Worm (Caenorhabditis elegans) whole organism, L3 larva: ENCODE results near the gene exc-15.

Source experiments
- ZK546.5 ChIP-seq: sonication (generic microtip); optimal IDR thresholded peaks from 2 replicates; lab custom pipeline; 2017; ENCODE audit warnings: missing biosample characterization, missing genetic modification characterization
- aly-2 ChIP-seq: fragments of 150-350 bp; optimal IDR thresholded peaks from 2 replicates; lab custom pipeline; 2014; ENCODE audit warnings: missing biosample characterization, missing genetic modification characterization
- ama-1 ChIP-seq: fragments of 150-350 bp; optimal IDR thresholded peaks from 2 replicates; lab custom pipeline; 2018
- ceh-16 ChIP-seq: sonication (generic microtip); optimal IDR thresholded peaks from 2 replicates; lab custom pipeline; 2017; ENCODE audit warnings: missing biosample characterization, missing genetic modification characterization
- ceh-28 ChIP-seq: fragments of 150-350 bp; optimal IDR thresholded peaks from 2 replicates; lab custom pipeline; 2014; ENCODE audit warnings: missing biosample characterization, missing genetic modification reagents, missing genetic modification characterization
- ceh-82 ChIP-seq: fragments of 150-350 bp; optimal IDR thresholded peaks from 2 replicates; lab custom pipeline; 2014; ENCODE audit warnings: missing biosample characterization, missing genetic modification characterization
- daf-12 ChIP-seq: fragments of 150-350 bp; optimal IDR thresholded peaks from 2 replicates; lab custom pipeline; 2014; ENCODE audit warnings: missing biosample characterization, missing genetic modification reagents, missing genetic modification characterization
- egl-27 ChIP-seq: sonication (generic microtip); optimal IDR thresholded peaks from 4 replicates; lab custom pipeline; 2017; ENCODE audit warnings: missing biosample characterization, missing genetic modification reagents, missing genetic modification characterization
- egl-5 ChIP-seq: fragments of 150-350 bp; optimal IDR thresholded peaks from 2 replicates; lab custom pipeline; 2017; ENCODE audit warnings: missing biosample characterization, missing genetic modification reagents, missing genetic modification characterization, inconsistent platforms
- elt-1 ChIP-seq: fragments of 150-350 bp; optimal IDR thresholded peaks from 2 replicates; lab custom pipeline; 2014; ENCODE audit warnings: missing biosample characterization, missing genetic modification characterization
- elt-2 ChIP-seq: sonication (generic microtip); optimal IDR thresholded peaks from 2 replicates; lab custom pipeline; 2016; ENCODE audit warnings: missing genetic modification reagents, mild to moderate bottlenecking, missing genetic modification characterization, missing compliant biosample characterization
- elt-3 ChIP-seq, 3 experiments: fragments of 150-350 bp in 1 of 3; sonication (generic microtip) in 2 of 3; optimal IDR thresholded peaks; 2 replicates in 2 of 3; 4 replicates in 1 of 3; lab custom pipeline; 2014 to 2017; ENCODE audit warnings: missing biosample characterization in 3 of 3, missing genetic modification characterization in 3 of 3
- eor-1 ChIP-seq, 2 experiments: fragments of 150-350 bp; optimal IDR thresholded peaks; 2 replicates each; lab custom pipeline; 2014 to 2018; ENCODE audit warnings: missing biosample characterization in 2 of 2, missing genetic modification characterization in 2 of 2
- fkh-10 ChIP-seq: sonication (generic microtip); optimal IDR thresholded peaks from 2 replicates; lab custom pipeline; 2017; ENCODE audit warnings: missing biosample characterization, missing genetic modification reagents, missing genetic modification characterization
- fkh-2 ChIP-seq: fragments of 150-350 bp; optimal IDR thresholded peaks from 2 replicates; lab custom pipeline; 2014; ENCODE audit warnings: missing biosample characterization, missing genetic modification reagents, missing genetic modification characterization
- fos-1 ChIP-seq: fragments of 150-350 bp; optimal IDR thresholded peaks from 2 replicates; lab custom pipeline; 2014; ENCODE audit warnings: missing biosample characterization, missing genetic modification characterization
- hmg-11 ChIP-seq: sonication (generic microtip); optimal IDR thresholded peaks from 2 replicates; lab custom pipeline; 2016; ENCODE audit warnings: missing genetic modification characterization, missing compliant biosample characterization
- jun-1 ChIP-seq: fragments of 150-350 bp; optimal IDR thresholded peaks from 2 replicates; lab custom pipeline; 2014; ENCODE audit warnings: missing biosample characterization, missing genetic modification reagents, missing genetic modification characterization
- lin-15B ChIP-seq: fragments of 150-350 bp; optimal IDR thresholded peaks from 2 replicates; lab custom pipeline; 2014; ENCODE audit warnings: missing biosample characterization, missing genetic modification characterization
- lsy-12 ChIP-seq: sonication (generic microtip); optimal IDR thresholded peaks from 2 replicates; lab custom pipeline; 2016; ENCODE audit warnings: mild to moderate bottlenecking, missing genetic modification characterization, missing compliant biosample characterization
- mdl-1 ChIP-seq: fragments of 150-350 bp; optimal IDR thresholded peaks from 2 replicates; lab custom pipeline; 2014; ENCODE audit warnings: missing biosample characterization, missing genetic modification characterization
- mml-1 ChIP-seq: fragments of 150-350 bp; sonication (generic microtip); optimal IDR thresholded peaks from 3 replicates; lab custom pipeline; 2014; ENCODE audit warnings: missing biosample characterization, missing genetic modification characterization
- nfya-1 ChIP-seq: sonication (generic microtip); optimal IDR thresholded peaks from 2 replicates; lab custom pipeline; 2017; ENCODE audit warnings: missing genetic modification characterization, mild to moderate bottlenecking, missing compliant biosample characterization, antibody characterized with exemption, moderate library complexity; ENCODE audit not compliant: insufficient read depth
- nhr-11 ChIP-seq: fragments of 150-350 bp; optimal IDR thresholded peaks from 2 replicates; lab custom pipeline; 2014; ENCODE audit warnings: missing biosample characterization, missing genetic modification characterization
- nhr-12 ChIP-seq: fragments of 150-350 bp; optimal IDR thresholded peaks from 2 replicates; lab custom pipeline; 2014; ENCODE audit warnings: missing biosample characterization, missing genetic modification characterization
- nhr-23 ChIP-seq: fragments of 150-350 bp; optimal IDR thresholded peaks from 2 replicates; lab custom pipeline; 2014; ENCODE audit warnings: missing biosample characterization, missing genetic modification reagents, missing genetic modification characterization
- nhr-237 ChIP-seq: fragments of 150-350 bp; optimal IDR thresholded peaks from 2 replicates; lab custom pipeline; 2014; ENCODE audit warnings: missing biosample characterization, missing genetic modification characterization
- nhr-25 ChIP-seq: sonication (generic microtip); optimal IDR thresholded peaks from 2 replicates; lab custom pipeline; 2017; ENCODE audit warnings: missing biosample characterization, missing genetic modification characterization
- nhr-43 ChIP-seq: sonication (generic microtip); optimal IDR thresholded peaks from 2 replicates; lab custom pipeline; 2016; ENCODE audit warnings: mild to moderate bottlenecking, missing genetic modification characterization, missing compliant biosample characterization; ENCODE audit not compliant: poor library complexity, severe bottlenecking
- nhr-67 ChIP-seq: fragments of 150-350 bp; optimal IDR thresholded peaks from 2 replicates; lab custom pipeline; 2014; ENCODE audit warnings: missing biosample characterization, missing genetic modification characterization
- nhr-77 ChIP-seq: fragments of 150-350 bp; optimal IDR thresholded peaks from 2 replicates; lab custom pipeline; 2014; ENCODE audit warnings: missing biosample characterization, missing genetic modification characterization
- pha-4 ChIP-seq: fragments of 150-350 bp; optimal IDR thresholded peaks from 2 replicates; lab custom pipeline; 2014; ENCODE audit warnings: missing biosample characterization, missing genetic modification reagents, missing genetic modification characterization
- pqm-1 ChIP-seq: fragments of 150-350 bp; optimal IDR thresholded peaks from 2 replicates; lab custom pipeline; 2017; ENCODE audit warnings: missing biosample characterization, missing genetic modification characterization, inconsistent platforms
- sea-2 ChIP-seq: fragments of 150-350 bp; sonication (generic microtip); optimal IDR thresholded peaks from 4 replicates; lab custom pipeline; 2014; ENCODE audit warnings: missing biosample characterization, missing genetic modification reagents, missing genetic modification characterization
- skn-1 ChIP-seq: fragments of 150-350 bp; optimal IDR thresholded peaks from 2 replicates; lab custom pipeline; 2014; ENCODE audit warnings: missing biosample characterization, missing genetic modification characterization
- tbx-2 ChIP-seq: sonication (generic microtip); optimal IDR thresholded peaks from 2 replicates; lab custom pipeline; 2016; ENCODE audit warnings: mild to moderate bottlenecking, missing genetic modification characterization, missing compliant biosample characterization
- unc-39 ChIP-seq: sonication (generic microtip); optimal IDR thresholded peaks from 4 replicates; lab custom pipeline; 2017; ENCODE audit warnings: missing biosample characterization, missing genetic modification characterization

Gene exc-15

DNA sequence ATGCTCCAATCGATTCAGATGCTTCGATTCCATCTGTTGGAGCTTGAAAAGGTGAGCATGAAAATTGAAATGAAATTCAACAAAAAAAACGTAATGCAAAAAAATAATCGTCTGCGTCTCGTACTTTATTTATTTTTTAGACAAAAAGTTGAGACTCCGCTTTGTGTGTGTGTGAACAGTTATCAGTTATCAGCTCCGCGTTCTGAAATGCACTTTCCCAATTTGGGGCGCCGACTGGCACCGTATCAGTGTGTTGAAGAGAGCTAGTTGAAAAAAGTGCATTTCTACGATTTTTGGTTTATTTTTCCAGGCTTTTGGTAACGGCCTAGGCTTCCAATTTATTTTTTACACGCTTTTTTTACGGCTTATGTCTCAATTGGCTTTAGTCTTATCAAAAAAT is 18.7 kb downstream of the exc-15 start:
- TF ChIP-seq pqm-1 (tag; lab: Kevin White, UChicago) (peak; percentile 51), pha-4 (tag; lab: Kevin White, UChicago) (no peak), elt-2 (tag; lab: Kevin White, UChicago) (peak; percentile 75)
- TF ChIP-seq, all 47 proteins: peak for 2

ce11 chrV:4502624-4503023 is 19.4 kb downstream of the exc-15 start:
- TF ChIP-seq elt-2 (tag; lab: Kevin White, UChicago) (no peak), pha-4 (tag; lab: Kevin White, UChicago) (no peak), fkh-2 (tag; lab: Kevin White, UChicago) (no peak), ama-1 (lab: Kevin White, UChicago) (no peak), ceh-28 (tag; lab: Kevin White, UChicago) (no peak), fos-1 (tag; lab: Kevin White, UChicago) (no peak), ZK546.5 (tag; lab: Kevin White, UChicago) (no peak), egl-27 (tag; lab: Kevin White, UChicago) (no peak), nhr-67 (tag; lab: Kevin White, UChicago) (no peak), mdl-1 (tag; lab: Kevin White, UChicago) (no peak), nhr-12 (tag; lab: Kevin White, UChicago) (no peak), nhr-11 (tag; lab: Kevin White, UChicago) (no peak), unc-39 (tag; lab: Kevin White, UChicago) (no peak)
- TF ChIP-seq, all 47 proteins: peak for 0

DNA sequence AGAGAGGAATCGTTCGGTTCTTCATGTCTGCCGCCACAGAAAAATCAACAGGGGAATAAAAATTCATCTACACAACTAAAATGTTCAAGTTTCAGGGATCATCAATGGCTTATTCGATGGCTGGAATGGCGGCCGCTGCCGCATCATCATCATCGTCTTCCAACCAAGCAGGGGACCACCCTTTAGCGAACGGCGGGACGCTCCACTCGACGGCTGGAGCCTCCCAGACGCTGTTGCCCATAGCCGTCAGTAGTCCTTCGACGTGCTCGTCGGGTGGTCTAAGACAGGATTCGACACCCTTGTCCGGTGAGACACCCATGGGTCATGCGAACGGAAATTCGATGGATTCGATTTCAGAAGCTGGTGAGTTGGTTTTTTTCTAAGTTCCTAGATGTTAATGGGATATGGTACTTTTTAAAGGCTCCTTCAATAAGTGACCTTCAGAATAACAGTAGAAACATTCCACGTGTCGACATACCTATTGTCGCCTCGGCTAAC is 20.7 kb downstream of the exc-15 start:
- no peak for TF ChIP-seq pqm-1 (tag; lab: Kevin White, UChicago)
- TF ChIP-seq elt-2 (tag; lab: Kevin White, UChicago): no peak
- TF ChIP-seq ceh-82 (tag; lab: Kevin White, UChicago): no peak
- no peak for TF ChIP-seq ceh-16 (tag; lab: Kevin White, UChicago)
- no peak for TF ChIP-seq lin-15B (tag; lab: Kevin White, UChicago)
- no peak for TF ChIP-seq daf-12 (tag; lab: Kevin White, UChicago)
- no peak for TF ChIP-seq sea-2 (GFP tag; lab: Kevin White, UChicago)
- TF ChIP-seq nhr-43: no peak
- TF ChIP-seq nfya-1 (tag; lab: Kevin White, UChicago): no peak
- TF ChIP-seq mml-1 (tag; lab: Kevin White, UChicago): no peak
- TF ChIP-seq egl-27 (tag; lab: Kevin White, UChicago): no peak
- TF ChIP-seq skn-1 (tag; lab: Kevin White, UChicago): no peak
- no peak for TF ChIP-seq hmg-11 (tag; lab: Kevin White, UChicago)
- no peak for TF ChIP-seq ama-1 (lab: Kevin White, UChicago)
- TF ChIP-seq nhr-237 (tag; lab: Kevin White, UChicago): no peak
- no peak for TF ChIP-seq nhr-11 (tag; lab: Kevin White, UChicago)
- TF ChIP-seq jun-1 (tag; lab: Kevin White, UChicago): no peak

DNA sequence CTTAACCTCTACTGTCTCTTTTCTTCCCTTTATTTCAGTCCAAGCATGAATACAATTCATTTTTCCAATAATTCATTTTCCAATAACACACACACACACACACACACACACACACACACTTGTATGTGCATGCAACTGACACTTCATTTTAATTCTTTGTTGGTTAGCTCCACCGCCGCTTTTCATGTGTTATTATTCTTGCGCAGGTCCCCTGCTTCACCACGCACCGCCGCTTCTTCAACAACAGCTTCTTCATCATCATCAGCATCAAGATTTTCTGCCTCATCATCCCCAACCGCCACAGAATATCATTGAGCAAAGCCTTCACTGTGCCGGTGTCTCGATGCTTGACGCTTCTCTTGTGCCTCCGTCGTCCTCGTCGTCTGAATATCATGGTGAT is 21.2 kb downstream of the exc-15 start:
- TF ChIP-seq fos-1 (tag; lab: Kevin White, UChicago): no peak
- TF ChIP-seq elt-1 (tag; lab: Kevin White, UChicago): no peak
- no peak for TF ChIP-seq fkh-2 (tag; lab: Kevin White, UChicago)
- no peak for TF ChIP-seq egl-5 (tag; lab: Kevin White, UChicago)
- TF ChIP-seq egl-27 (tag; lab: Kevin White, UChicago): no peak
- no peak for TF ChIP-seq elt-3 (tag; optimal IDR thresholded peaks at IDR 0.05; lab: Kevin White, UChicago)
- TF ChIP-seq aly-2 (tag; lab: Kevin White, UChicago): no peak
- TF ChIP-seq nhr-25 (tag; lab: Kevin White, UChicago): no peak
- no peak for TF ChIP-seq unc-39 (tag; lab: Kevin White, UChicago)
- TF ChIP-seq nhr-77: no peak
- no peak for TF ChIP-seq eor-1 (tag; optimal IDR thresholded peaks at IDR 0.05; lab: Kevin White, UChicago)
- no peak for TF ChIP-seq tbx-2 (tag; lab: Kevin White, UChicago)
- no peak for TF ChIP-seq nhr-67 (tag; lab: Kevin White, UChicago)
- TF ChIP-seq lsy-12 (tag; lab: Kevin White, UChicago): no peak
- TF ChIP-seq nfya-1 (tag; lab: Kevin White, UChicago): no peak
- TF ChIP-seq nhr-23 (tag; lab: Kevin White, UChicago): no peak
- no peak for TF ChIP-seq ceh-82 (tag; lab: Kevin White, UChicago)
- TF ChIP-seq fkh-10 (GFP tag; lab: Kevin White, UChicago): no peak
- TF ChIP-seq pqm-1 (tag; lab: Kevin White, UChicago): no peak
- no peak for TF ChIP-seq elt-2 (tag; lab: Kevin White, UChicago)
